Worm (Caenorhabditis elegans) whole organism, young adult: ENCODE results near the gene fmo-4.

ENCODE experiments used
- B0019.2 ChIP-seq: fragments of 200-800 bp; sonication (Bioruptor generic); conservative IDR thresholded peaks from 2 replicates; pipeline ENCODE4 v1.3.6; 2022; ENCODE audit warnings: missing genetic modification reagents, missing genetic modification characterization, missing compliant biosample characterization
- B0336.3 ChIP-seq: fragments of 200-800 bp; sonication (Bioruptor generic); IDR thresholded peaks from 2 replicates; pipeline ENCODE4 v1.3.6; 2022; ENCODE audit warnings: missing genetic modification characterization, missing compliant biosample characterization
- C06A6.2 ChIP-seq: fragments of 200-800 bp; sonication (Bioruptor generic); conservative IDR thresholded peaks from 2 replicates; pipeline ENCODE4 v1.3.6; 2022; ENCODE audit warnings: missing genetic modification characterization, missing compliant biosample characterization
- D2030.7 ChIP-seq: fragments of 200-800 bp; sonication (Bioruptor generic); IDR thresholded peaks from 2 replicates; pipeline ENCODE4 v1.3.6; 2022; ENCODE audit warnings: missing genetic modification reagents, missing genetic modification characterization, missing compliant biosample characterization
- F10E7.11 ChIP-seq: sonication (generic microtip); optimal IDR thresholded peaks from 2 replicates; lab custom pipeline; 2017; ENCODE audit warnings: mild to moderate bottlenecking, missing genetic modification characterization, moderate library complexity, missing compliant biosample characterization
- F22D6.2 ChIP-seq: sonication (generic microtip); optimal IDR thresholded peaks from 2 replicates; lab custom pipeline; 2016; ENCODE audit warnings: mild to moderate bottlenecking, missing genetic modification characterization, missing compliant biosample characterization
- F57A8.1 ChIP-seq: fragments of 200-800 bp; sonication (Bioruptor generic); optimal IDR thresholded peaks from 2 replicates; lab custom pipeline; 2018; ENCODE audit warnings: mild to moderate bottlenecking, missing genetic modification characterization, moderate library complexity, missing compliant biosample characterization
- K11D2.4 ChIP-seq: fragments of 200-800 bp; sonication (Bioruptor generic); IDR thresholded peaks from 2 replicates; pipeline ENCODE4 v1.3.6; 2022; ENCODE audit warnings: missing genetic modification reagents, missing genetic modification characterization, missing compliant biosample characterization
- T07F8.4 ChIP-seq: sonication (generic microtip); optimal IDR thresholded peaks from 2 replicates; lab custom pipeline; 2016; ENCODE audit warnings: mild to moderate bottlenecking, missing genetic modification characterization, moderate library complexity, missing compliant biosample characterization
- T26A5.8 ChIP-seq: sonication (generic microtip); optimal IDR thresholded peaks from 2 replicates; lab custom pipeline; 2016; ENCODE audit warnings: missing genetic modification characterization, missing compliant biosample characterization
- Y53F4B.3 ChIP-seq: fragments of 200-800 bp; sonication (Bioruptor generic); IDR thresholded peaks from 2 replicates; pipeline ENCODE4 v1.3.6; 2022; ENCODE audit warnings: missing genetic modification reagents, missing genetic modification characterization, missing compliant biosample characterization
- Y67H2A.10 ChIP-seq: fragments of 200-800 bp; sonication (Bioruptor generic); conservative IDR thresholded peaks from 2 replicates; pipeline ENCODE4 v1.3.6; 2022; ENCODE audit warnings: missing genetic modification reagents, missing genetic modification characterization, missing compliant biosample characterization
- Y79H2A.3 ChIP-seq: fragments of 200-800 bp; sonication (Bioruptor generic); conservative IDR thresholded peaks from 2 replicates; pipeline ENCODE4 v1.3.6; 2022; ENCODE audit warnings: missing genetic modification reagents, missing genetic modification characterization, missing compliant biosample characterization
- ZK185.1 ChIP-seq: sonication (generic microtip); optimal IDR thresholded peaks from 2 replicates; lab custom pipeline; 2016; ENCODE audit warnings: mild to moderate bottlenecking, missing genetic modification characterization, missing compliant biosample characterization; ENCODE audit not compliant: poor library complexity, severe bottlenecking
- aptf-2 ChIP-seq: fragments of 200-800 bp; sonication (Bioruptor generic); conservative IDR thresholded peaks from 2 replicates; pipeline ENCODE4 v1.3.6; 2022; ENCODE audit warnings: missing genetic modification reagents, missing genetic modification characterization, missing compliant biosample characterization
- aptf-3 ChIP-seq: fragments of 200-800 bp; sonication (Bioruptor generic); IDR thresholded peaks from 2 replicates; pipeline ENCODE4 v1.3.6; 2022; ENCODE audit warnings: missing genetic modification characterization, missing compliant biosample characterization
- atf-7 ChIP-seq: sonication (generic microtip); optimal IDR thresholded peaks from 2 replicates; lab custom pipeline; 2017; ENCODE audit warnings: mild to moderate bottlenecking, missing genetic modification characterization, missing compliant biosample characterization
- bed-2 ChIP-seq: fragments of 200-800 bp; sonication (Bioruptor generic); IDR thresholded peaks from 2 replicates; pipeline ENCODE4 v1.3.6; 2022; ENCODE audit warnings: missing genetic modification reagents, missing genetic modification characterization, missing compliant biosample characterization
- ceh-79 ChIP-seq: sonication (generic microtip); optimal IDR thresholded peaks from 2 replicates; lab custom pipeline; 2017; ENCODE audit warnings: mild to moderate bottlenecking, missing genetic modification characterization, missing compliant biosample characterization
- chd-7 ChIP-seq: sonication (generic microtip); optimal IDR thresholded peaks from 2 replicates; lab custom pipeline; 2016; ENCODE audit warnings: mild to moderate bottlenecking, missing genetic modification characterization, moderate library complexity, missing compliant biosample characterization
- dpl-1 ChIP-seq: fragments of 150-350 bp; optimal IDR thresholded peaks from 2 replicates; lab custom pipeline; 2014; ENCODE audit warnings: missing biosample characterization, missing genetic modification reagents, missing genetic modification characterization
- egl-44 ChIP-seq: fragments of 200-800 bp; sonication (Bioruptor generic); IDR thresholded peaks from 2 replicates; pipeline ENCODE4 v1.3.6; 2022; ENCODE audit warnings: missing genetic modification reagents, missing genetic modification characterization, missing compliant biosample characterization
- egrh-3 ChIP-seq: fragments of 200-800 bp; sonication (Bioruptor generic); IDR thresholded peaks from 2 replicates; pipeline ENCODE4 v1.3.6; 2022; ENCODE audit warnings: missing genetic modification reagents, missing genetic modification characterization, missing compliant biosample characterization
- ekl-4 ChIP-seq: fragments of 200-800 bp; sonication (Bioruptor generic); IDR thresholded peaks from 2 replicates; pipeline ENCODE4 v1.3.6; 2022; ENCODE audit warnings: missing genetic modification reagents, missing genetic modification characterization, missing compliant biosample characterization
- fkh-3 ChIP-seq: sonication (generic microtip); optimal IDR thresholded peaks from 2 replicates; lab custom pipeline; 2016; ENCODE audit warnings: mild to moderate bottlenecking, missing genetic modification characterization, missing compliant biosample characterization
- hlh-12 ChIP-seq: sonication (generic microtip); optimal IDR thresholded peaks from 2 replicates; lab custom pipeline; 2016; ENCODE audit warnings: missing genetic modification characterization, missing compliant biosample characterization
- hmg-20 ChIP-seq: fragments of 200-800 bp; sonication (Bioruptor generic); IDR thresholded peaks from 2 replicates; pipeline ENCODE4 v1.3.6; 2022; ENCODE audit warnings: missing genetic modification reagents, missing genetic modification characterization, missing compliant biosample characterization
- hrde-1 ChIP-seq: sonication (generic microtip); optimal IDR thresholded peaks from 2 replicates; lab custom pipeline; 2016; ENCODE audit warnings: missing genetic modification characterization, mild to moderate bottlenecking, missing compliant biosample characterization, moderate library complexity, missing genotype, missing genetic modification reagents, borderline replicate concordance
- lag-1 ChIP-seq: fragments of 200-800 bp; sonication (Bioruptor generic); IDR thresholded peaks from 2 replicates; pipeline ENCODE4 v1.3.6; 2022; ENCODE audit warnings: missing genetic modification reagents, missing genetic modification characterization, missing compliant biosample characterization
- lin-26 ChIP-seq: fragments of 200-800 bp; sonication (Bioruptor generic); IDR thresholded peaks from 2 replicates; pipeline ENCODE4 v1.3.6; 2022; ENCODE audit warnings: missing genetic modification reagents, missing genetic modification characterization, missing compliant biosample characterization
- lin-35 ChIP-seq, 3 experiments: fragments of 150-350 bp in 2 of 3; sonication (generic microtip) in 1 of 3; optimal IDR thresholded peaks; 2 replicates each; lab custom pipeline; 2014 to 2018; ENCODE audit warnings: missing biosample characterization in 3 of 3, missing genetic modification characterization in 3 of 3, missing genetic modification reagents in 3 of 3
- madf-6 ChIP-seq: fragments of 200-800 bp; sonication (Bioruptor generic); IDR thresholded peaks from 2 replicates; pipeline ENCODE4 v1.3.6; 2022; ENCODE audit warnings: missing genetic modification reagents, missing genetic modification characterization, missing compliant biosample characterization
- madf-8 ChIP-seq: fragments of 200-800 bp; sonication (Bioruptor generic); conservative IDR thresholded peaks from 2 replicates; pipeline ENCODE4 v1.3.6; 2022; ENCODE audit warnings: missing genetic modification reagents, missing genetic modification characterization, missing compliant biosample characterization
- mes-4 ChIP-seq: sonication (generic microtip); optimal IDR thresholded peaks from 2 replicates; lab custom pipeline; 2016; ENCODE audit warnings: missing genotype, missing genetic modification characterization, missing compliant biosample characterization
- mxl-1 ChIP-seq: sonication (generic microtip); optimal IDR thresholded peaks from 2 replicates; lab custom pipeline; 2016; ENCODE audit warnings: missing genetic modification characterization, missing compliant biosample characterization
- nhr-120 ChIP-seq: fragments of 200-800 bp; sonication (Bioruptor generic); IDR thresholded peaks from 2 replicates; pipeline ENCODE4 v1.3.6; 2022; ENCODE audit warnings: missing genetic modification characterization, missing compliant biosample characterization
- nhr-179 ChIP-seq: sonication (generic microtip); optimal IDR thresholded peaks from 2 replicates; lab custom pipeline; 2016; ENCODE audit warnings: mild to moderate bottlenecking, missing genetic modification characterization, missing compliant biosample characterization
- nhr-80 ChIP-seq: sonication (generic microtip); optimal IDR thresholded peaks from 2 replicates; lab custom pipeline; 2016; ENCODE audit warnings: missing genetic modification characterization, missing compliant biosample characterization
- sdz-38 ChIP-seq: sonication (generic microtip); optimal IDR thresholded peaks from 2 replicates; lab custom pipeline; 2016; ENCODE audit warnings: missing genotype, missing genetic modification characterization, missing compliant biosample characterization
- snpc-1.1 ChIP-seq: sonication (generic microtip); optimal IDR thresholded peaks from 2 replicates; lab custom pipeline; 2017; ENCODE audit warnings: missing genetic modification characterization, mild to moderate bottlenecking, missing compliant biosample characterization, antibody characterized with exemption, moderate library complexity, missing genotype, missing genetic modification reagents; ENCODE audit not compliant: insufficient read depth
- snpc-1.3 ChIP-seq: sonication (generic microtip); optimal IDR thresholded peaks from 2 replicates; lab custom pipeline; 2017; ENCODE audit warnings: missing genetic modification characterization, mild to moderate bottlenecking, missing compliant biosample characterization, antibody characterized with exemption, moderate library complexity, missing genotype, missing genetic modification reagents; ENCODE audit not compliant: insufficient read depth
- somi-1 ChIP-seq: fragments of 200-800 bp; sonication (Bioruptor generic); optimal IDR thresholded peaks from 2 replicates; lab custom pipeline; 2018; ENCODE audit warnings: mild to moderate bottlenecking, missing genetic modification characterization, missing compliant biosample characterization
- sptf-2 ChIP-seq: fragments of 200-800 bp; sonication (Bioruptor generic); optimal IDR thresholded peaks from 2 replicates; lab custom pipeline; 2018; ENCODE audit warnings: mild to moderate bottlenecking, missing genetic modification characterization, missing compliant biosample characterization
- tlf-1 ChIP-seq: fragments of 200-800 bp; sonication (Bioruptor generic); optimal IDR thresholded peaks from 2 replicates; lab custom pipeline; 2018; ENCODE audit warnings: mild to moderate bottlenecking, missing genetic modification characterization, missing compliant biosample characterization
- unc-62 ChIP-seq: fragments of 150-350 bp; optimal IDR thresholded peaks from 2 replicates; lab custom pipeline; 2014; ENCODE audit warnings: missing biosample characterization, missing genetic modification reagents, missing genetic modification characterization
- xnd-1 ChIP-seq: sonication (generic microtip); optimal IDR thresholded peaks from 2 replicates; lab custom pipeline; 2016; ENCODE audit warnings: missing genotype, missing genetic modification reagents, missing genetic modification characterization, missing compliant biosample characterization
- ztf-22 ChIP-seq: fragments of 200-800 bp; sonication (Bioruptor generic); optimal IDR thresholded peaks from 2 replicates; lab custom pipeline; 2018; ENCODE audit warnings: mild to moderate bottlenecking, missing genetic modification characterization, moderate library complexity, missing compliant biosample characterization
- ztf-28 ChIP-seq: fragments of 200-800 bp; sonication (Bioruptor generic); IDR thresholded peaks from 2 replicates; pipeline ENCODE4 v1.3.6; 2022; ENCODE audit warnings: missing genetic modification reagents, missing genetic modification characterization, missing compliant biosample characterization
- ztf-3 ChIP-seq: fragments of 200-800 bp; sonication (Bioruptor generic); optimal IDR thresholded peaks from 2 replicates; lab custom pipeline; 2018; ENCODE audit warnings: mild to moderate bottlenecking, missing genetic modification characterization, missing compliant biosample characterization
- ztf-6 ChIP-seq: fragments of 200-800 bp; sonication (Bioruptor generic); IDR thresholded peaks from 2 replicates; pipeline ENCODE4 v1.3.6; 2022; ENCODE audit warnings: missing genetic modification reagents, missing genetic modification characterization, missing compliant biosample characterization

fmo-4 gene

ce11 chrV:13565197-13565596, 41.3 kb downstream of the fmo-4 start (continued):
- TF ChIP-seq Y53F4B.3 (GFP tag; lab: Robert Waterston, UW) (no peak), mes-4 (no peak), hlh-12 (tag; lab: Kevin White, UChicago) (no peak), lag-1 (no peak), T07F8.4 (tag; lab: Kevin White, UChicago) (no peak), dpl-1 (peak; percentile 0), T26A5.8 (no peak), F57A8.1 (GFP tag; lab: Kevin White, UChicago) (no peak), mxl-1 (tag; lab: Kevin White, UChicago) (no peak), lin-35 (GFP tag; optimal IDR thresholded peaks at IDR 0.05; lab: Kevin White, UChicago) (peak in 1 of 3 experiments; percentile 35), snpc-1.1 (tag; lab: Kevin White, UChicago) (no peak), B0019.2 (GFP tag; lab: Robert Waterston, UW) (no peak), ztf-6 (0 out of 2 replicates have a peak, but pooled peaks have one; percentile 20), aptf-2 (no peak), madf-6 (GFP tag; lab: Robert Waterston, UW) (peak; percentile 42; the same call in 1 of the 2 replicates), egrh-3 (GFP tag; lab: Robert Waterston, UW) (0 out of 2 replicates have a peak, but pooled peaks have one; percentile 10), madf-8 (GFP tag; lab: Robert Waterston, UW) (no peak), nhr-80 (tag; lab: Kevin White, UChicago) (peak; percentile 97), chd-7 (tag; lab: Kevin White, UChicago) (peak; percentile 81), fkh-3 (tag; lab: Kevin White, UChicago) (no peak), ztf-3 (no peak), ztf-28 (GFP tag; lab: Robert Waterston, UW) (no peak), K11D2.4 (GFP tag; lab: Robert Waterston, UW) (peak; percentile 65; the same call in 1 of the 2 replicates), hmg-20 (GFP tag; lab: Robert Waterston, UW) (no peak), ztf-22 (GFP tag; lab: Kevin White, UChicago) (peak; percentile 5), sdz-38 (tag; lab: Kevin White, UChicago) (no peak), lin-26 (GFP tag; lab: Robert Waterston, UW) (no peak), F10E7.11 (tag; lab: Kevin White, UChicago) (no peak), xnd-1 (tag; lab: Kevin White, UChicago) (no peak), nhr-120 (no peak), aptf-3 (GFP tag; lab: Robert Waterston, UW) (no peak), ZK185.1 (tag; lab: Kevin White, UChicago) (peak; percentile 70), tlf-1 (GFP tag; lab: Kevin White, UChicago) (peak; percentile 63), sptf-2 (GFP tag; lab: Kevin White, UChicago) (no peak), F22D6.2 (peak; percentile 65), Y67H2A.10 (GFP tag; lab: Robert Waterston, UW) (no peak), egl-44 (peak; percentile 85), bed-2 (GFP tag; lab: Robert Waterston, UW) (no peak), D2030.7 (GFP tag; lab: Robert Waterston, UW) (no peak), B0336.3 (GFP tag; lab: Robert Waterston, UW) (peak; percentile 57), ceh-79 (tag; lab: Kevin White, UChicago) (no peak), nhr-179 (tag; lab: Kevin White, UChicago) (no peak), unc-62 (GFP tag; lab: Kevin White, UChicago) (no peak), Y79H2A.3 (GFP tag; lab: Robert Waterston, UW) (no peak), somi-1 (GFP tag; lab: Kevin White, UChicago) (peak; percentile 82), atf-7 (tag; lab: Kevin White, UChicago) (peak; percentile 85), C06A6.2 (GFP tag; lab: Robert Waterston, UW) (peak; percentile 81), ekl-4 (GFP tag; lab: Robert Waterston, UW) (no peak), hrde-1 (no peak), snpc-1.3 (tag; lab: Kevin White, UChicago) (no peak)
